Worm (Caenorhabditis elegans): ENCODE measurements around the gene C35D10.12.

DNA sequence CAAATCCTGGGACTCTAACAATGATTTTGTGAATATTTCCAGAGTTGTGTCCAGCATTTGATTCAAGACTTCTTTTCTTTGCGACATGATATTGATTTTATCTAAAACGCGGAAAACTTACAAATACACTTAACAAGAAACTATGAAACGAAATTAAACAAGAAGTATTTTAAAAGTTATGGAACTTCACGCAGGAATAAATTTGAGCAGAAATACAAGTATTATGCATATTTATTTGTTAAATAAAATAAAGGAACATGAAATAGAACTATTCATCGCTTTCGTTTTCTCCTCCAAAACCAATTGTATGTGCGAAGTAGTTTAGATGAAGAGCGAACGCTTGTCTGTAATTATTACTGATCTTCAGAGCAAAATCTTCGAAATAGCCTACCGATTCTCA is 29.2 kb upstream of the C35D10.12 start, which contains the start of gene kbp-2:
- TF ChIP-seq flt-1 (GFP tag; IDR thresholded peaks at IDR 0.05), result no peak
- no peak for TF ChIP-seq cog-1 (tag; optimal IDR thresholded peaks at IDR 0.05)
- no peak for TF ChIP-seq klf-2 (GFP tag; conservative IDR thresholded peaks at IDR 0.05)
- TF ChIP-seq ztf-29 (GFP tag; IDR thresholded peaks at IDR 0.05), result no peak
- TF ChIP-seq ztf-23 (GFP tag; IDR thresholded peaks at IDR 0.05), result no peak
- TF ChIP-seq T22C8.4 (GFP tag; IDR thresholded peaks at IDR 0.05), result no peak
- TF ChIP-seq ref-1 (GFP tag; conservative IDR thresholded peaks at IDR 0.05), result no peak
- no peak for TF ChIP-seq tab-1 (GFP tag; IDR thresholded peaks at IDR 0.05)
- no peak for TF ChIP-seq med-1 (GFP tag; optimal IDR thresholded peaks at IDR 0.05; ENCODE audit: insufficient read depth)

All from whole organism, midembryonic.